Worm (Caenorhabditis elegans) whole organism, L4/young adult: ENCODE data around the gene srlf-20.

Experiments used
- W03F9.2 ChIP-seq: fragments of 150-350 bp; optimal IDR thresholded peaks from 2 replicates; lab custom pipeline; 2014; ENCODE audit warnings: missing biosample characterization, missing genetic modification characterization
- him-1 ChIP-seq: sonication (generic microtip); optimal IDR thresholded peaks from 2 replicates; lab custom pipeline; 2016; ENCODE audit warnings: missing genotype, missing genetic modification reagents, missing genetic modification characterization, missing compliant biosample characterization

DNA sequence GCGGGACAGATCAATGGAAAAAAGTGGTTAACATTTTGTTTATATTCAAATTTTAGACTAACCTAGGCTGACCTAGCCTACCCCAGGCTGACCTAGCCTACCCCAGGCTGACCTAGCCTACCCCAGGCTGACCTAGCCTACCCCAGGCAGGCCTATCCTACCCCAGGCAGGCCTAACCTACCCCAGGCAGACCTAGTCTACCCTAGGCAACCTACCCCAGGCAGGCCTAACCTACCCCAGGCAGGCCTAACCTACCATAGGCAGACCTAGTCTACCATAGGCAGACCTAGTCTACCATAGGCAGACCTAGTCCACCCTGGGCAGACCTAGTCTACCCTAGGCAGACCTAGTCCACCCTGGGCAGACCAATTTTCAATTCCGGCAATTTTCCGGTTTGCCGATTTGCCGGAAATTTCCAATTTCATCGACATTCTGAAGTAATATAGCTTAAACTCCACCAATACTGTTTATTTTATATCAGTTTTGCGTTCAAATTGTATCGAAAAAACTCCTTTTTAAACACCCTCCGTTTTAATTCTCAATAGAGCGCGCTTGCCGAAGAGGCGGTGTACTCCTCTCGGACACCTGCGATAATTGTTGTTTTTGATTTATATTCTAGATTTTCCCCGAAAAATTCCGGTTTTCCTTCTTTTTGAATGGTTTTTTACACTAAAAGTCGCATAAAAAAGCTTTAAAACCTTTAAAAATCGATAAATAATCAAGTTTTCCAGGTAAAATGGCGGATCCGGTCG lies 10.6 kb downstream of the srlf-20 start, which contains the start of gene trm-2A:
- TF ChIP-seq W03F9.2 (tag; lab: Kevin White, UChicago) = peak; percentile 22
- no peak for TF ChIP-seq him-1
